Worm (Caenorhabditis elegans) whole organism, L2 larva: ENCODE measurements around the gene srh-20.

Experiments used
- R02D3.7 ChIP-seq: fragments of 150-350 bp; optimal IDR thresholded peaks from 2 replicates; lab custom pipeline; 2014; ENCODE audit warnings: missing biosample characterization, missing genetic modification characterization
- alr-1 ChIP-seq: fragments of 150-350 bp; optimal IDR thresholded peaks from 2 replicates; lab custom pipeline; 2014; ENCODE audit warnings: missing biosample characterization, missing genetic modification characterization
- fos-1 ChIP-seq: fragments of 150-350 bp; optimal IDR thresholded peaks from 2 replicates; lab custom pipeline; 2014; ENCODE audit warnings: missing biosample characterization, missing genetic modification characterization
- lin-11 ChIP-seq: fragments of 150-350 bp; sonication (generic microtip); optimal IDR thresholded peaks from 2 replicates; lab custom pipeline; 2014; ENCODE audit warnings: missing biosample characterization, missing genetic modification characterization, inconsistent platforms, mixed read lengths
- nhr-10 ChIP-seq: sonication (generic microtip); optimal IDR thresholded peaks from 2 replicates; lab custom pipeline; 2017; ENCODE audit warnings: missing biosample characterization, missing genetic modification characterization
- nhr-11 ChIP-seq: fragments of 150-350 bp; optimal IDR thresholded peaks from 2 replicates; lab custom pipeline; 2014; ENCODE audit warnings: missing biosample characterization, missing genetic modification characterization
- skn-1 ChIP-seq: sonication (generic microtip); optimal IDR thresholded peaks from 2 replicates; lab custom pipeline; 2017; ENCODE audit warnings: missing biosample characterization, missing genetic modification characterization
- unc-62 ChIP-seq: fragments of 150-350 bp; optimal IDR thresholded peaks from 2 replicates; lab custom pipeline; 2014; ENCODE audit warnings: missing biosample characterization, missing genetic modification reagents, missing genetic modification characterization
- ztf-11 ChIP-seq: sonication (generic microtip); optimal IDR thresholded peaks from 2 replicates; lab custom pipeline; 2017; ENCODE audit warnings: missing biosample characterization, missing genetic modification characterization

ce11 chrV:4962968-4963367 is 38.2 kb downstream of the srh-20 start, which contains the start of gene tam-1:
- TF ChIP-seq nhr-11 (tag; lab: Kevin White, UChicago) (no peak), unc-62 (GFP tag; lab: Kevin White, UChicago) (no peak), nhr-10 (tag; lab: Kevin White, UChicago) (no peak), skn-1 (tag; lab: Kevin White, UChicago) (no peak), alr-1 (tag; lab: Kevin White, UChicago) (no peak), ztf-11 (no peak), R02D3.7 (tag; lab: Kevin White, UChicago) (no peak), lin-11 (no peak), fos-1 (no peak)
